Worm (Caenorhabditis elegans): ENCODE results near the gene unc-96.

ce11 chrX:670603-671002 is 49.5 kb upstream of the unc-96 start, which contains the start of gene T19D7.6:
- TF ChIP-seq him-1 (tag; optimal IDR thresholded peaks at IDR 0.05) (no peak), dao-5 (tag; optimal IDR thresholded peaks at IDR 0.05) (no peak)

Data from whole organism, L4/young adult.